Worm (Caenorhabditis elegans) whole organism, L4 larva: ENCODE data around the gene C25F9.12.

Source experiments
- D1046.2 ChIP-seq: fragments of 200-800 bp; sonication (Bioruptor generic); IDR thresholded peaks from 2 replicates; pipeline ENCODE4 v1.3.6; 2022; ENCODE audit warnings: missing genetic modification characterization, missing compliant biosample characterization
- F10B5.3 ChIP-seq: sonication (generic microtip); optimal IDR thresholded peaks from 2 replicates; lab custom pipeline; 2016; ENCODE audit warnings: mild to moderate bottlenecking, missing genetic modification characterization, missing compliant biosample characterization
- F37D6.2 ChIP-seq: sonication (generic microtip); optimal IDR thresholded peaks from 2 replicates; lab custom pipeline; 2016; ENCODE audit warnings: mild to moderate bottlenecking, missing genetic modification characterization, missing compliant biosample characterization
- Y105C5A.15 ChIP-seq: fragments of 200-800 bp; sonication (Bioruptor generic); IDR thresholded peaks from 2 replicates; pipeline ENCODE4 v1.3.6; 2022; ENCODE audit warnings: missing genetic modification characterization, missing compliant biosample characterization
- Y75B8A.6 ChIP-seq: fragments of 200-800 bp; sonication (Bioruptor generic); IDR thresholded peaks from 2 replicates; pipeline ENCODE4 v1.3.6; 2022; ENCODE audit warnings: missing genetic modification reagents, missing genetic modification characterization, missing compliant biosample characterization
- ZK337.2 ChIP-seq: fragments of 200-800 bp; sonication (Bioruptor generic); IDR thresholded peaks from 2 replicates; pipeline ENCODE4 v1.3.6; 2022; ENCODE audit warnings: missing genetic modification reagents, missing genetic modification characterization, missing compliant biosample characterization
- ZK546.5 ChIP-seq, 2 experiments: sonication (generic microtip); optimal IDR thresholded peaks; 2 replicates each; lab custom pipeline; 2017; ENCODE audit warnings: missing biosample characterization in 2 of 2, missing genetic modification characterization in 2 of 2
- aha-1 ChIP-seq: fragments of 150-350 bp; peaks from one replicate; lab custom pipeline; 2014; ENCODE audit warnings: missing biosample characterization, missing genetic modification characterization
- ama-1 ChIP-seq: fragments of 150-350 bp; optimal IDR thresholded peaks from 2 replicates; lab custom pipeline; 2014; ENCODE audit warnings: inconsistent platforms, mixed read lengths
- ceh-20 ChIP-seq: fragments of 200-800 bp; sonication (Bioruptor generic); IDR thresholded peaks from 2 replicates; pipeline ENCODE4 v1.3.6; 2022; ENCODE audit warnings: missing genetic modification reagents, missing genetic modification characterization, missing compliant biosample characterization
- ceh-62 ChIP-seq: sonication (generic microtip); optimal IDR thresholded peaks from 2 replicates; lab custom pipeline; 2017; ENCODE audit warnings: missing biosample characterization, missing genetic modification characterization
- ceh-82 ChIP-seq: sonication (generic microtip); optimal IDR thresholded peaks from 2 replicates; lab custom pipeline; 2017; ENCODE audit warnings: missing biosample characterization, missing genetic modification characterization
- ces-1 ChIP-seq: fragments of 150-350 bp; sonication (generic microtip); optimal IDR thresholded peaks from 4 replicates; lab custom pipeline; 2014; ENCODE audit warnings: missing biosample characterization, missing genetic modification reagents, missing genetic modification characterization
- cey-2 ChIP-seq: sonication (generic microtip); optimal IDR thresholded peaks from 3 replicates; lab custom pipeline; 2017; ENCODE audit warnings: missing genetic modification characterization, mild to moderate bottlenecking, missing compliant biosample characterization, antibody characterized with exemption, borderline replicate concordance; ENCODE audit not compliant: insufficient read depth
- ctbp-1 ChIP-seq: fragments of 200-800 bp; sonication (Bioruptor generic); IDR thresholded peaks from 2 replicates; pipeline ENCODE4 v1.3.6; 2022; ENCODE audit warnings: missing genetic modification reagents, missing genetic modification characterization, missing compliant biosample characterization
- daf-12 ChIP-seq: fragments of 150-350 bp; optimal IDR thresholded peaks from 2 replicates; lab custom pipeline; 2014; ENCODE audit warnings: missing biosample characterization, missing genetic modification reagents, missing genetic modification characterization
- dmd-6 ChIP-seq: fragments of 200-800 bp; sonication (Bioruptor generic); IDR thresholded peaks from 2 replicates; pipeline ENCODE4 v1.3.6; 2022; ENCODE audit warnings: missing genetic modification reagents, missing genetic modification characterization, missing compliant biosample characterization
- dve-1 ChIP-seq: sonication (generic microtip); optimal IDR thresholded peaks from 2 replicates; lab custom pipeline; 2017; ENCODE audit warnings: antibody characterized with exemption, mild to moderate bottlenecking, missing genetic modification characterization, missing compliant biosample characterization; ENCODE audit not compliant: insufficient read depth
- egl-43 ChIP-seq: fragments of 200-800 bp; sonication (Bioruptor generic); IDR thresholded peaks from 2 replicates; pipeline ENCODE4 v1.3.6; 2022; ENCODE audit warnings: missing genetic modification reagents, missing genetic modification characterization, missing compliant biosample characterization
- gei-8 ChIP-seq: fragments of 200-800 bp; sonication (Bioruptor generic); optimal IDR thresholded peaks from 2 replicates; lab custom pipeline; 2018; ENCODE audit warnings: mild to moderate bottlenecking, missing genetic modification characterization, missing compliant biosample characterization
- hlh-30 ChIP-seq: sonication (generic microtip); optimal IDR thresholded peaks from 2 replicates; lab custom pipeline; 2017; ENCODE audit warnings: antibody characterized with exemption, mild to moderate bottlenecking, missing genetic modification characterization, missing compliant biosample characterization; ENCODE audit not compliant: insufficient read depth
- jun-1 ChIP-seq: fragments of 150-350 bp; optimal IDR thresholded peaks from 2 replicates; lab custom pipeline; 2014; ENCODE audit warnings: missing biosample characterization, missing genetic modification reagents, missing genetic modification characterization
- lin-1 ChIP-seq: fragments of 200-800 bp; sonication (Bioruptor generic); IDR thresholded peaks from 2 replicates; pipeline ENCODE4 v1.3.6; 2022; ENCODE audit warnings: missing genetic modification reagents, missing genetic modification characterization, missing compliant biosample characterization
- lin-29 ChIP-seq: fragments of 200-800 bp; sonication (Bioruptor generic); IDR thresholded peaks from 2 replicates; pipeline ENCODE4 v1.3.6; 2022; ENCODE audit warnings: missing genetic modification reagents, missing genetic modification characterization, missing compliant biosample characterization
- lin-38 ChIP-seq: fragments of 200-800 bp; sonication (Bioruptor generic); IDR thresholded peaks from 2 replicates; pipeline ENCODE4 v1.3.6; 2022; ENCODE audit warnings: missing genetic modification reagents, missing genetic modification characterization, missing compliant biosample characterization
- lir-3 ChIP-seq: sonication (generic microtip); optimal IDR thresholded peaks from 2 replicates; lab custom pipeline; 2016; ENCODE audit warnings: mild to moderate bottlenecking, missing genetic modification characterization, missing compliant biosample characterization
- madf-5 ChIP-seq, 2 experiments: fragments of 200-800 bp; sonication (Bioruptor generic); IDR thresholded peaks; 2 replicates each; pipeline ENCODE4 v1.3.6; 2022; ENCODE audit warnings: missing compliant biosample characterization in 2 of 2, missing genetic modification characterization in 2 of 2
- mep-1 ChIP-seq: fragments of 150-350 bp; sonication (generic microtip); optimal IDR thresholded peaks from 3 replicates; lab custom pipeline; 2014; ENCODE audit warnings: missing biosample characterization, missing genetic modification characterization
- mes-2 ChIP-seq: sonication (generic microtip); optimal IDR thresholded peaks from 2 replicates; lab custom pipeline; 2016; ENCODE audit warnings: missing genotype, mild to moderate bottlenecking, missing genetic modification characterization, missing compliant biosample characterization; ENCODE audit not compliant: poor library complexity, severe bottlenecking
- mxl-2 ChIP-seq: fragments of 200-800 bp; sonication (Bioruptor generic); conservative IDR thresholded peaks from 2 replicates; pipeline ENCODE4 v1.3.6; 2022; ENCODE audit warnings: missing genetic modification reagents, missing genetic modification characterization, missing compliant biosample characterization
- mxl-3 ChIP-seq: fragments of 200-800 bp; sonication (Bioruptor generic); optimal IDR thresholded peaks from 2 replicates; lab custom pipeline; 2018; ENCODE audit warnings: mild to moderate bottlenecking, missing genetic modification characterization, missing compliant biosample characterization
- nhr-11 ChIP-seq: fragments of 150-350 bp; optimal IDR thresholded peaks from 2 replicates; lab custom pipeline; 2014; ENCODE audit warnings: missing biosample characterization, missing genetic modification characterization
- nhr-111 ChIP-seq: fragments of 200-800 bp; sonication (Bioruptor generic); optimal IDR thresholded peaks from 2 replicates; lab custom pipeline; 2018; ENCODE audit warnings: mild to moderate bottlenecking, missing genetic modification characterization, missing compliant biosample characterization
- nhr-237 ChIP-seq: sonication (generic microtip); optimal IDR thresholded peaks from 2 replicates; lab custom pipeline; 2017; ENCODE audit warnings: missing biosample characterization, missing genetic modification characterization
- nhr-28 ChIP-seq: fragments of 150-350 bp; optimal IDR thresholded peaks from 2 replicates; lab custom pipeline; 2014; ENCODE audit warnings: missing biosample characterization, missing genetic modification characterization
- php-3 ChIP-seq: fragments of 200-800 bp; sonication (Bioruptor generic); IDR thresholded peaks from 2 replicates; pipeline ENCODE4 v1.3.6; 2022; ENCODE audit warnings: missing genetic modification reagents, missing genetic modification characterization, missing compliant biosample characterization
- pqm-1 ChIP-seq: sonication (generic microtip); optimal IDR thresholded peaks from 2 replicates; lab custom pipeline; 2017; ENCODE audit warnings: missing biosample characterization, missing genetic modification characterization
- skn-1 ChIP-seq: fragments of 150-350 bp; optimal IDR thresholded peaks from 2 replicates; lab custom pipeline; 2014; ENCODE audit warnings: missing biosample characterization, missing genetic modification characterization
- tra-1 ChIP-seq: fragments of 200-800 bp; sonication (Bioruptor generic); IDR thresholded peaks from 2 replicates; pipeline ENCODE4 v1.3.6; 2022; ENCODE audit warnings: missing genetic modification reagents, missing genetic modification characterization, missing compliant biosample characterization
- unc-39 ChIP-seq: sonication (generic microtip); optimal IDR thresholded peaks from 2 replicates; lab custom pipeline; 2017; ENCODE audit warnings: missing biosample characterization, missing genetic modification characterization
- vab-7 ChIP-seq: fragments of 200-800 bp; sonication (Bioruptor generic); IDR thresholded peaks from 2 replicates; pipeline ENCODE4 v1.3.6; 2022; ENCODE audit warnings: missing genetic modification reagents, missing genetic modification characterization, missing compliant biosample characterization
- zfp-2 ChIP-seq: sonication (generic microtip); optimal IDR thresholded peaks from 2 replicates; lab custom pipeline; 2016; ENCODE audit warnings: mild to moderate bottlenecking, missing genetic modification characterization, missing compliant biosample characterization
- zfp-3 ChIP-seq: fragments of 200-800 bp; sonication (Bioruptor generic); conservative IDR thresholded peaks from 2 replicates; pipeline ENCODE4 v1.3.6; 2022; ENCODE audit warnings: missing genetic modification reagents, missing genetic modification characterization, missing compliant biosample characterization
- zip-11 ChIP-seq: fragments of 200-800 bp; sonication (Bioruptor generic); IDR thresholded peaks from 2 replicates; pipeline ENCODE4 v1.3.6; 2022; ENCODE audit warnings: missing genetic modification characterization, missing compliant biosample characterization
- zip-2 ChIP-seq: fragments of 150-350 bp; optimal IDR thresholded peaks from 2 replicates; lab custom pipeline; 2014; ENCODE audit warnings: missing biosample characterization, missing genetic modification characterization
- ztf-7 ChIP-seq: fragments of 150-350 bp; optimal IDR thresholded peaks from 2 replicates; lab custom pipeline; 2014; ENCODE audit warnings: missing biosample characterization, missing genetic modification characterization

Gene C25F9.12

DNA sequence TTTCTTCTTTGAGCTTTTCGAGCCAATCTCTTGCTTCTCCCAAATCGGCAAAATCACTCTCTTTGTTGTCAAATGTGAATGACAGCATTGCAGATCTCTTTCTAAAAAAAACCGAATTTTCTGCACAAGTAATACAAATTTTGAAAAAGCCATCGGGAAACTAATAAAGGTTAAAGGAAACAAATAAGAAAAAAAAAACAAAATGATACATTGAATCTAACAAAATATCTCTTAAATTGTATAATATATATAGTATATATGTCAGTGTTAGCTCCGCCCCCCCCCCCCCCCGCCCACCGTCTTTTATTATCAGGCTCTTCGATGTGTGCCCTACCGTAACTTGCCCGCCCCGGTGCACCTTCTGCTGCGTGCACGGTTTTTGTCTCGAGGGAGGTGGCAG, 30.2 kb upstream of the C25F9.12 start, which contains the start of gene C25F9.11:
Gene C25F9.11 (minus strand): TSS at position 101 of the 400 bp plus-strand sequence.
- TF ChIP-seq lin-29 (GFP tag; lab: Robert Waterston, UW) (no peak), ztf-7 (no peak)
- TF ChIP-seq, all 104 proteins: peak for 0

DNA sequence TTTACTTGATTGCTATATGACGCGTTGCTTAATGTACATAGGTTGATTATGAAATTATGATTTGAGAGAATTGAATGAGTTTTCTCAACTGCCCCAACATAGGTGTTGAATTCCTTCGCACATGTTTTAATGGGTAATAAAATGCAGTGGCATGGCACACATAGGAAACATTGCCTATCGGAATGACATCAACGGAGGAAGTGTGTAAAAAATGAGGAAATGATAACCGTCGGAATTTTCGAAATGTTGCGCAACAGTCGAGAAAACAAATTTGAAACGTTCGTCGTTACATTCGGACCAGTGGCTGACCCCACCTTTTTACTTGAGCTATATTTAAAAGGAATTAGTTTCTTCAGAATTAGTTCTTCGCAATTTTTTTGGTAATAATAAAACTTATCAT, 29.3 kb upstream of the C25F9.12 start:
- TF ChIP-seq lir-3 (tag; lab: Kevin White, UChicago), result no peak
- no peak for TF ChIP-seq zfp-2 (tag; lab: Kevin White, UChicago)
- peak; percentile 46 for TF ChIP-seq zip-2 (tag; lab: Kevin White, UChicago)
- peak; percentile 86 for TF ChIP-seq php-3 (GFP tag; lab: Robert Waterston, UW)
- TF ChIP-seq ceh-82 (tag; lab: Kevin White, UChicago), result no peak
- TF ChIP-seq ceh-62 (tag; lab: Kevin White, UChicago), result no peak
- no peak for TF ChIP-seq mep-1 (tag; lab: Kevin White, UChicago)
- no peak for TF ChIP-seq vab-7 (GFP tag; lab: Robert Waterston, UW)
- TF ChIP-seq hlh-30, result no peak
- no peak for TF ChIP-seq ama-1 (lab: Kevin White, UChicago)
- TF ChIP-seq aha-1 (tag; lab: Kevin White, UChicago), result peak; percentile 76
- TF ChIP-seq pqm-1 (tag; lab: Kevin White, UChicago), result no peak
- TF ChIP-seq nhr-28, result peak; percentile 27
- TF ChIP-seq F10B5.3, result no peak
- TF ChIP-seq zip-11 (GFP tag; lab: Robert Waterston, UW), result no peak

- TF ChIP-seq zip-11 (GFP tag; lab: Robert Waterston, UW), result no peak
- TF ChIP-seq lin-38 (GFP tag; lab: Robert Waterston, UW), result no peak
- TF ChIP-seq dve-1 (tag; lab: Kevin White, UChicago), result no peak
- no peak for TF ChIP-seq ctbp-1
- no peak for TF ChIP-seq mxl-3 (GFP tag; lab: Kevin White, UChicago)
- TF ChIP-seq zfp-3 (GFP tag; lab: Robert Waterston, UW), result no peak
- TF ChIP-seq egl-43 (GFP tag; lab: Robert Waterston, UW), result no peak
- no peak for TF ChIP-seq nhr-237 (tag; lab: Kevin White, UChicago)
- TF ChIP-seq F37D6.2 (tag; lab: Kevin White, UChicago), result no peak
- no peak for TF ChIP-seq jun-1 (tag; lab: Kevin White, UChicago)
- TF ChIP-seq skn-1 (tag; lab: Kevin White, UChicago), result no peak
- TF ChIP-seq ceh-20 (GFP tag; lab: Robert Waterston, UW), result no peak
- TF ChIP-seq hlh-30, result no peak
- no peak for TF ChIP-seq dmd-6 (GFP tag; lab: Robert Waterston, UW)
- no peak for TF ChIP-seq ZK546.5 (tag; optimal IDR thresholded peaks at IDR 0.05; lab: Kevin White, UChicago)
- TF ChIP-seq mxl-2 (GFP tag; lab: Robert Waterston, UW), result no peak
- no peak for TF ChIP-seq lin-29 (GFP tag; lab: Robert Waterston, UW)
- TF ChIP-seq Y75B8A.6 (GFP tag; lab: Robert Waterston, UW), result no peak
- no peak for TF ChIP-seq D1046.2 (GFP tag; lab: Robert Waterston, UW)
- TF ChIP-seq, all 104 proteins: peak for 0
Measured at ce11 chrV:19431036-19431435, 28.3 kb upstream of the C25F9.12 start, which contains the start of gene srw-85. Gene srw-85, minus strand, starts transcription at chrV:19431136.

- TF ChIP-seq daf-12 (tag; lab: Kevin White, UChicago) (no peak), gei-8 (GFP tag; lab: Kevin White, UChicago) (no peak), madf-5 (GFP tag; IDR thresholded peaks at IDR 0.05; lab: Robert Waterston, UW) (no peak), Y105C5A.15 (GFP tag; lab: Robert Waterston, UW) (no peak), skn-1 (tag; lab: Kevin White, UChicago) (no peak), nhr-111 (GFP tag; lab: Kevin White, UChicago) (peak; percentile 62), mes-2 (tag; lab: Kevin White, UChicago) (no peak), php-3 (GFP tag; lab: Robert Waterston, UW) (no peak), ces-1 (GFP tag; lab: Kevin White, UChicago) (no peak), pqm-1 (tag; lab: Kevin White, UChicago) (no peak), zfp-2 (tag; lab: Kevin White, UChicago) (no peak), cey-2 (tag; lab: Kevin White, UChicago) (no peak), ZK337.2 (GFP tag; lab: Robert Waterston, UW) (no peak), jun-1 (tag; lab: Kevin White, UChicago) (no peak), lin-1 (GFP tag; lab: Robert Waterston, UW) (no peak), unc-39 (tag; lab: Kevin White, UChicago) (no peak), aha-1 (tag; lab: Kevin White, UChicago) (no peak), tra-1 (GFP tag; lab: Robert Waterston, UW) (0 out of 2 replicates have a peak, but pooled peaks have one; percentile 25), nhr-11 (tag; lab: Kevin White, UChicago) (no peak), vab-7 (GFP tag; lab: Robert Waterston, UW) (no peak)
Measured at ce11 chrV:19430351-19430913, 27.7 kb upstream of the C25F9.12 start.
